Fruit fly (Drosophila melanogaster) whole organism, embryonic: ENCODE measurements around the gene nonC.

Source experiments
- Bteb2 ChIP-seq: fragments of 200-800 bp; sonication (Bioruptor generic); optimal IDR thresholded peaks from 2 replicates; lab custom pipeline; 2016; ENCODE audit warnings: missing biosample characterization, missing genetic modification characterization
- CG10274 ChIP-seq: fragments of 200-800 bp; sonication (Bioruptor generic); optimal IDR thresholded peaks from 3 replicates; lab custom pipeline; 2017; ENCODE audit warnings: missing biosample characterization, mild to moderate bottlenecking, missing genetic modification characterization
- CG10565 ChIP-seq: fragments of 200-800 bp; sonication (Bioruptor generic); optimal IDR thresholded peaks from 3 replicates; lab custom pipeline; 2016; ENCODE audit warnings: missing biosample characterization, mild to moderate bottlenecking, missing genetic modification characterization
- CG11398 ChIP-seq: fragments of 200-800 bp; sonication (Bioruptor generic); optimal IDR thresholded peaks from 2 replicates; lab custom pipeline; 2016; ENCODE audit warnings: missing biosample characterization, missing genetic modification characterization
- CG12155 ChIP-seq: fragments of 200-800 bp; sonication (Bioruptor generic); optimal IDR thresholded peaks from 3 replicates; lab custom pipeline; 2016; ENCODE audit warnings: missing biosample characterization, missing genetic modification characterization
- CG13424 ChIP-seq: fragments of 200-800 bp; sonication (Bioruptor generic); optimal IDR thresholded peaks from 2 replicates; lab custom pipeline; 2019; ENCODE audit warnings: missing biosample characterization, mild to moderate bottlenecking, missing genetic modification characterization, moderate library complexity
- CG13775 ChIP-seq: fragments of 200-800 bp; sonication (Bioruptor generic); optimal IDR thresholded peaks from 3 replicates; lab custom pipeline; 2017; ENCODE audit warnings: missing biosample characterization, mild to moderate bottlenecking, missing genetic modification characterization
- CG15514 ChIP-seq: fragments of 200-800 bp; sonication (Bioruptor generic); optimal IDR thresholded peaks from 3 replicates; lab custom pipeline; 2017; ENCODE audit warnings: missing biosample characterization, missing genetic modification characterization, mild to moderate bottlenecking, moderate library complexity, missing genetic modification reagents
- CG1647 ChIP-seq: fragments of 200-800 bp; sonication (Bioruptor generic); optimal IDR thresholded peaks from 3 replicates; lab custom pipeline; 2016; ENCODE audit warnings: missing biosample characterization, missing genetic modification characterization
- CG16813 ChIP-seq: fragments of 200-800 bp; sonication (Bioruptor generic); IDR thresholded peaks from 3 replicates; pipeline ENCODE4 v1.3.6; 2022; ENCODE audit warnings: missing biosample characterization, missing genetic modification characterization; ENCODE audit not compliant: partially characterized antibody
- CG16815 ChIP-seq: fragments of 200-800 bp; sonication (Bioruptor generic); optimal IDR thresholded peaks from 3 replicates; lab custom pipeline; 2017; ENCODE audit warnings: missing biosample characterization, mild to moderate bottlenecking, missing genetic modification characterization
- CG17328 ChIP-seq: fragments of 200-800 bp; sonication (Bioruptor generic); IDR thresholded peaks from 2 replicates; pipeline ENCODE4 v1.3.6; 2022; ENCODE audit warnings: missing biosample characterization, missing genetic modification characterization
- CG17612 ChIP-seq: fragments of 200-800 bp; sonication (Bioruptor generic); IDR thresholded peaks from 2 replicates; pipeline ENCODE4 v1.3.6; 2022; ENCODE audit warnings: missing biosample characterization, missing genetic modification characterization
- CG18599 ChIP-seq: fragments of 200-800 bp; sonication (Bioruptor generic); optimal IDR thresholded peaks from 3 replicates; lab custom pipeline; 2017; ENCODE audit warnings: missing biosample characterization, missing genetic modification characterization, mild to moderate bottlenecking, moderate library complexity, missing genetic modification reagents
- CG2116 ChIP-seq: fragments of 200-800 bp; sonication (Bioruptor generic); optimal IDR thresholded peaks from 3 replicates; lab custom pipeline; 2018; ENCODE audit warnings: missing biosample characterization, mild to moderate bottlenecking, missing genetic modification characterization
- CG30403 ChIP-seq: fragments of 200-800 bp; sonication (Bioruptor generic); optimal IDR thresholded peaks from 3 replicates; lab custom pipeline; 2016; ENCODE audit warnings: missing biosample characterization, missing genetic modification characterization
- CG31365 ChIP-seq: fragments of 200-800 bp; sonication (Bioruptor generic); optimal IDR thresholded peaks from 2 replicates; lab custom pipeline; 2018; ENCODE audit warnings: missing biosample characterization, mild to moderate bottlenecking, missing genetic modification characterization
- CG33557 ChIP-seq: fragments of 200-800 bp; sonication (Bioruptor generic); optimal IDR thresholded peaks from 2 replicates; lab custom pipeline; 2019; ENCODE audit warnings: missing biosample characterization, mild to moderate bottlenecking, missing genetic modification characterization, moderate library complexity
- CG3838 ChIP-seq: fragments of 200-800 bp; sonication (Bioruptor generic); optimal IDR thresholded peaks from 3 replicates; lab custom pipeline; 2016; ENCODE audit warnings: missing biosample characterization, missing genetic modification characterization
- CG3995 ChIP-seq: fragments of 200-800 bp; sonication (Bioruptor generic); optimal IDR thresholded peaks from 3 replicates; lab custom pipeline; 2016; ENCODE audit warnings: missing biosample characterization, missing genetic modification characterization
- CG5953 ChIP-seq: fragments of 200-800 bp; sonication (Bioruptor generic); IDR thresholded peaks from 2 replicates; pipeline ENCODE4 v1.3.6; 2022; ENCODE audit warnings: missing biosample characterization, missing genetic modification characterization
- CG6175 ChIP-seq: fragments of 200-800 bp; sonication (Bioruptor generic); IDR thresholded peaks from 3 replicates; pipeline ENCODE4 v1.3.6; 2022; ENCODE audit warnings: missing biosample characterization, missing genetic modification characterization
- CG8359 ChIP-seq: fragments of 200-800 bp; sonication (Bioruptor generic); optimal IDR thresholded peaks from 2 replicates; lab custom pipeline; 2017; ENCODE audit warnings: missing biosample characterization, mild to moderate bottlenecking, missing genetic modification characterization, borderline replicate concordance
- CG8478 ChIP-seq: fragments of >200 bp; optimal IDR thresholded peaks from 2 replicates; lab custom pipeline; 2018
- CG9215 ChIP-seq: fragments of 200-800 bp; sonication (Bioruptor generic); IDR thresholded peaks from 2 replicates; pipeline ENCODE4 v1.3.6; 2022; ENCODE audit warnings: missing biosample characterization, missing genetic modification characterization
- HLH3B ChIP-seq: fragments of 200-800 bp; sonication (Bioruptor generic); IDR thresholded peaks from 2 replicates; pipeline ENCODE4 v1.3.6; 2022; ENCODE audit warnings: missing biosample characterization, missing genetic modification characterization
- HLHmδ ChIP-seq: fragments of 200-800 bp; sonication (Bioruptor generic); optimal IDR thresholded peaks from 2 replicates; lab custom pipeline; 2018; ENCODE audit warnings: missing biosample characterization, mild to moderate bottlenecking, missing genetic modification characterization, moderate library complexity
- HmgZ ChIP-seq: fragments of 200-800 bp; sonication (Bioruptor generic); optimal IDR thresholded peaks from 2 replicates; lab custom pipeline; 2018; ENCODE audit warnings: missing biosample characterization, mild to moderate bottlenecking, missing genetic modification characterization
- Hr78 ChIP-seq, 2 experiments: fragments of 200-800 bp in 1 of 2; fragments of >200 bp in 1 of 2; sonication (Bioruptor generic) in 1 of 2; optimal IDR thresholded peaks; 2 replicates each; lab custom pipeline; 2017 to 2019; ENCODE audit warnings: missing biosample characterization in 2 of 2, missing genetic modification characterization in 2 of 2, mild to moderate bottlenecking in 1 of 2, moderate library complexity in 1 of 2
- Lpt ChIP-seq: fragments of >200 bp; optimal IDR thresholded peaks from 2 replicates; lab custom pipeline; 2018; ENCODE audit warnings: missing biosample characterization, missing genetic modification characterization
- NK7.1 ChIP-seq: fragments of 200-800 bp; sonication (Bioruptor generic); optimal IDR thresholded peaks from 3 replicates; lab custom pipeline; 2016; ENCODE audit warnings: missing biosample characterization, missing genetic modification characterization
- Scr ChIP-seq: fragments of 200-800 bp; sonication (Bioruptor generic); IDR thresholded peaks from 2 replicates; pipeline ENCODE4 v1.3.6; 2022; ENCODE audit warnings: missing biosample characterization, missing genetic modification characterization; ENCODE audit not compliant: partially characterized antibody
- TFAM ChIP-seq: fragments of 200-800 bp; sonication (Bioruptor generic); optimal IDR thresholded peaks from 2 replicates; lab custom pipeline; 2017; ENCODE audit warnings: missing biosample characterization, missing genetic modification characterization, inconsistent platforms
- Taf1 ChIP-seq: fragments of 200-800 bp; sonication (Bioruptor generic); IDR thresholded peaks from 2 replicates; pipeline ENCODE4 v1.3.6; 2022; ENCODE audit warnings: missing biosample characterization, missing genetic modification characterization
- Xbp1 ChIP-seq: fragments of 200-800 bp; sonication (Bioruptor generic); optimal IDR thresholded peaks from 3 replicates; lab custom pipeline; 2016; ENCODE audit warnings: missing biosample characterization, mild to moderate bottlenecking, missing genetic modification characterization
- ap ChIP-seq: fragments of 200-800 bp; sonication (Bioruptor generic); IDR thresholded peaks from 2 replicates; pipeline ENCODE4 v1.3.6; 2022; ENCODE audit warnings: missing biosample characterization, missing genetic modification characterization
- bbx ChIP-seq: fragments of 200-800 bp; sonication (Bioruptor generic); IDR thresholded peaks from 2 replicates; pipeline ENCODE4 v1.3.6; 2022; ENCODE audit warnings: missing biosample characterization, missing genetic modification characterization; ENCODE audit not compliant: partially characterized antibody
- caup ChIP-seq: fragments of 200-800 bp; sonication (Bioruptor generic); optimal IDR thresholded peaks from 3 replicates; lab custom pipeline; 2017; ENCODE audit warnings: missing biosample characterization, mild to moderate bottlenecking, missing genetic modification characterization, moderate library complexity; ENCODE audit not compliant: severe bottlenecking
- en ChIP-seq: fragments of 200-800 bp; sonication (Bioruptor generic); optimal IDR thresholded peaks from 2 replicates; lab custom pipeline; 2016; ENCODE audit warnings: missing biosample characterization, missing genetic modification characterization
- esg ChIP-seq: fragments of 200-800 bp; sonication (Bioruptor generic); conservative IDR thresholded peaks from 2 replicates; pipeline ENCODE4 v1.3.6; 2022; ENCODE audit warnings: missing biosample characterization, missing genetic modification characterization
- her ChIP-seq: fragments of 200-800 bp; sonication (Bioruptor generic); optimal IDR thresholded peaks from 2 replicates; lab custom pipeline; 2016; ENCODE audit warnings: missing biosample characterization, missing genetic modification characterization
- hkb ChIP-seq, 2 experiments: fragments of 200-800 bp in 1 of 2; fragments of >200 bp in 1 of 2; sonication (Bioruptor generic) in 1 of 2; IDR thresholded peaks in 1 of 2; optimal IDR thresholded peaks in 1 of 2; 2 replicates each; pipeline versions ENCODE4 v1.3.6 to Lab custom; 2017 to 2022; ENCODE audit warnings: missing biosample characterization in 1 of 2, missing genetic modification characterization in 1 of 2
- jigr1 ChIP-seq: fragments of 200-800 bp; sonication (Bioruptor generic); IDR thresholded peaks from 3 replicates; pipeline ENCODE4 v1.3.6; 2022; ENCODE audit warnings: missing biosample characterization, missing genetic modification characterization
- mirr ChIP-seq: fragments of 200-800 bp; sonication (Bioruptor generic); optimal IDR thresholded peaks from 3 replicates; lab custom pipeline; 2018; ENCODE audit warnings: missing biosample characterization, mild to moderate bottlenecking, missing genetic modification characterization
- odd ChIP-seq: fragments of 200-800 bp; sonication (Bioruptor generic); optimal IDR thresholded peaks from 2 replicates; lab custom pipeline; 2017; ENCODE audit warnings: missing biosample characterization, mild to moderate bottlenecking, missing genetic modification characterization
- peb ChIP-seq: fragments of 200-800 bp; sonication (Bioruptor generic); IDR thresholded peaks from 2 replicates; pipeline ENCODE4 v1.3.6; 2022; ENCODE audit warnings: missing biosample characterization, missing genetic modification characterization
- tx ChIP-seq: fragments of 200-800 bp; sonication (Bioruptor generic); optimal IDR thresholded peaks from 2 replicates; lab custom pipeline; 2016; ENCODE audit warnings: missing biosample characterization, missing genetic modification characterization
- vvl ChIP-seq: fragments of 200-800 bp; sonication (Bioruptor generic); IDR thresholded peaks from 2 replicates; pipeline ENCODE4 v1.3.6; 2022; ENCODE audit warnings: missing biosample characterization, missing genetic modification characterization

nonC gene

dm6 chrX:6849178-6849956, 25.1 kb downstream of the nonC start, which contains the start of the genes Cht11 and CG4558 (continued):
- peak; percentile 67 for TF ChIP-seq CG33557 (GFP tag; lab: Kevin White, UChicago)
- TF ChIP-seq caup (GFP tag; lab: Kevin White, UChicago), result peak; percentile 74
- TF ChIP-seq esg, result peak; percentile 77
- TF ChIP-seq jigr1 (GFP tag; lab: Robert Waterston, UW), result 0 out of 3 replicates have a peak, but pooled peaks have one; percentile 29
- TF ChIP-seq CG13424, result peak; percentile 88
- no peak for TF ChIP-seq HLHmδ (GFP tag; lab: Kevin White, UChicago)
- no peak for TF ChIP-seq CG10565 (GFP tag; lab: Kevin White, UChicago)
- TF ChIP-seq CG30403, result peak; percentile 88
- peak; percentile 80 for TF ChIP-seq HLH3B
- no peak for TF ChIP-seq CG11398 (GFP tag; lab: Kevin White, UChicago)
- TF ChIP-seq Bteb2 (GFP tag; lab: Kevin White, UChicago), result peak; percentile 47
- TF ChIP-seq odd (GFP tag; lab: Kevin White, UChicago), result peak; percentile 65
- peak; percentile 37 for TF ChIP-seq CG1647 (GFP tag; lab: Kevin White, UChicago)
- peak; percentile 24; the same call in 1 of the 2 replicates for TF ChIP-seq CG17612
- peak; percentile 88 for TF ChIP-seq vvl (GFP tag; lab: Robert Waterston, UW)
- TF ChIP-seq Xbp1, result peak; percentile 87
- TF ChIP-seq CG18599 (GFP tag; lab: Kevin White, UChicago), result peak; percentile 82
- peak; percentile 86 for TF ChIP-seq CG2116 (GFP tag; lab: Kevin White, UChicago)
- TF ChIP-seq Taf1 (GFP tag; lab: Robert Waterston, UW), result peak; percentile 72
- no peak for TF ChIP-seq TFAM (GFP tag; lab: Kevin White, UChicago)
- peak; percentile 77 for TF ChIP-seq CG9215 (GFP tag; lab: Robert Waterston, UW)
- TF ChIP-seq CG15514, result peak; percentile 81
- TF ChIP-seq CG8359, result no peak
- TF ChIP-seq en (GFP tag; lab: Kevin White, UChicago), result no peak
- no peak for TF ChIP-seq her (GFP tag; lab: Kevin White, UChicago)
- peak; percentile 66 for TF ChIP-seq CG3995
- TF ChIP-seq peb (GFP tag; lab: Robert Waterston, UW), result peak; percentile 70
- TF ChIP-seq bbx (GFP tag; lab: Robert Waterston, UW), result peak; percentile 50; the same call in 1 of the 2 replicates
- TF ChIP-seq CG16813, result peak; percentile 49; the same call in 1 of the 3 replicates
- TF ChIP-seq CG12155 (GFP tag; lab: Kevin White, UChicago), result peak; percentile 80
- TF ChIP-seq Lpt (GFP tag; lab: Kevin White, UChicago), result no peak
- TF ChIP-seq CG5953 (GFP tag; lab: Robert Waterston, UW), result no peak
- peak; percentile 65 for TF ChIP-seq CG16815 (GFP tag; lab: Kevin White, UChicago)
- TF ChIP-seq CG3838 (GFP tag; lab: Kevin White, UChicago), result peak; percentile 45
- no peak for TF ChIP-seq CG8478 (lab: Kevin White, UChicago)
- TF ChIP-seq CG17328 (GFP tag; lab: Robert Waterston, UW), result peak; percentile 82
- TF ChIP-seq ap (GFP tag; lab: Robert Waterston, UW), result peak; percentile 63
- peak; percentile 51 for TF ChIP-seq mirr (GFP tag; lab: Kevin White, UChicago)
- peak; percentile 26 for TF ChIP-seq CG10274 (GFP tag; lab: Kevin White, UChicago)
- peak; percentile 87 for TF ChIP-seq HmgZ (tag; lab: Kevin White, UChicago)
- no peak for TF ChIP-seq hkb (optimal IDR thresholded peaks at IDR 0.05; lab: Kevin White, UChicago)
- peak; percentile 84 for TF ChIP-seq hkb (GFP tag; IDR thresholded peaks at IDR 0.05; lab: Robert Waterston, UW)
- no peak for TF ChIP-seq NK7.1 (GFP tag; lab: Kevin White, UChicago)
- TF ChIP-seq tx (GFP tag; lab: Kevin White, UChicago), result peak; percentile 53
- peak; percentile 80 for TF ChIP-seq CG13775 (GFP tag; lab: Kevin White, UChicago)
- TF ChIP-seq CG6175, result peak; percentile 47; the same call in 1 of the 3 replicates
- peak; percentile 57 for TF ChIP-seq Scr (GFP tag; lab: Robert Waterston, UW)
- no peak for TF ChIP-seq Hr78 (GFP tag; optimal IDR thresholded peaks at IDR 0.05; lab: Kevin White, UChicago)
- peak; percentile 4 for TF ChIP-seq CG31365
